Fruit fly (Drosophila melanogaster): ENCODE results near the gene B52.

The B52 gene

dm6 chr3R:13647734-13648541, 13.2 kb upstream of the B52 start (continued):
- TF ChIP-seq zen2 (GFP tag; IDR thresholded peaks at IDR 0.05; ENCODE audit: partially characterized antibody) (no peak), ci (GFP tag; IDR thresholded peaks at IDR 0.05) (no peak), unc-4 (GFP tag; IDR thresholded peaks at IDR 0.05; ENCODE audit: partially characterized antibody) (no peak), Xrp1 (GFP tag; IDR thresholded peaks at IDR 0.05) (no peak), Hr39 (optimal IDR thresholded peaks at IDR 0.05) (no peak), C15 (GFP tag; IDR thresholded peaks at IDR 0.05) (no peak), ERR (GFP tag; optimal IDR thresholded peaks at IDR 0.05) (no peak), CG8478 (optimal IDR thresholded peaks at IDR 0.05) (no peak), CG8924 (tag; optimal IDR thresholded peaks at IDR 0.05) (no peak), HLH4C (GFP tag; IDR thresholded peaks at IDR 0.05; ENCODE audit: partially characterized antibody) (no peak), hbn (GFP tag; IDR thresholded peaks at IDR 0.05; ENCODE audit: partially characterized antibody) (no peak), Neu2 (GFP tag; optimal IDR thresholded peaks at IDR 0.05; ENCODE audit: borderline replicate concordance) (peak; percentile 26), repo (GFP tag; optimal IDR thresholded peaks at IDR 0.05) (no peak), CG8089 (GFP tag; optimal IDR thresholded peaks at IDR 0.05) (no peak), shn (GFP tag; optimal IDR thresholded peaks at IDR 0.05) (no peak), Myb (GFP tag; optimal IDR thresholded peaks at IDR 0.05) (no peak), Rx (GFP tag; IDR thresholded peaks at IDR 0.05) (no peak), E2f2 (GFP tag; IDR thresholded peaks at IDR 0.05) (0 out of 2 replicates have a peak, but pooled peaks have one; percentile 7), cwo (GFP tag; optimal IDR thresholded peaks at IDR 0.05) (no peak), chn (GFP tag; optimal IDR thresholded peaks at IDR 0.05) (no peak), dm (GFP tag; optimal IDR thresholded peaks at IDR 0.05) (peak; percentile 68), Jarid2 (GFP tag; optimal IDR thresholded peaks at IDR 0.05) (no peak), CG3163 (GFP tag; optimal IDR thresholded peaks at IDR 0.05) (no peak), CG2875 (GFP tag; optimal IDR thresholded peaks at IDR 0.05) (no peak), Bgb (GFP tag; IDR thresholded peaks at IDR 0.05; ENCODE audit: partially characterized antibody) (no peak), pros (GFP tag; optimal IDR thresholded peaks at IDR 0.05) (no peak), CG4424 (GFP tag; optimal IDR thresholded peaks at IDR 0.05) (no peak), Dll (GFP tag; IDR thresholded peaks at IDR 0.05; ENCODE audit: partially characterized antibody) (0 out of 4 replicates have a peak, but pooled peaks have one; percentile 44), CG8765 (GFP tag; IDR thresholded peaks at IDR 0.05) (no peak), Dip3 (GFP tag; optimal IDR thresholded peaks at IDR 0.05) (no peak), prd (optimal IDR thresholded peaks at IDR 0.05) (no peak), prd (GFP tag; IDR thresholded peaks at IDR 0.05) (no peak), Mes4 (GFP tag; optimal IDR thresholded peaks at IDR 0.05) (no peak), CG14965 (GFP tag; optimal IDR thresholded peaks at IDR 0.05; ENCODE audit: borderline replicate concordance) (no peak), CG7357 (GFP tag; IDR thresholded peaks at IDR 0.05) (no peak), CG8290 (GFP tag; optimal IDR thresholded peaks at IDR 0.05) (no peak), CG8290 (tag; optimal IDR thresholded peaks at IDR 0.05) (no peak), bigmax (GFP tag; optimal IDR thresholded peaks at IDR 0.05) (peak; percentile 95), stc (GFP tag; IDR thresholded peaks at IDR 0.05) (no peak), NfI (GFP tag; optimal IDR thresholded peaks at IDR 0.05) (no peak), Hmx (GFP tag; optimal IDR thresholded peaks at IDR 0.05) (no peak), MBD-R2 (GFP tag; IDR thresholded peaks at IDR 0.05) (peak; percentile 29; the same call in 1 of the 2 replicates), insv (GFP tag; optimal IDR thresholded peaks at IDR 0.05) (peak in 1 of 2 experiments; percentile 60), CG6175 (GFP tag; IDR thresholded peaks at IDR 0.05) (no peak), disco-r (GFP tag; optimal IDR thresholded peaks at IDR 0.05) (no peak), Lhr (GFP tag; optimal IDR thresholded peaks at IDR 0.05) (no peak), CG33557 (GFP tag; optimal IDR thresholded peaks at IDR 0.05) (no peak), CG3407 (GFP tag; optimal IDR thresholded peaks at IDR 0.05) (no peak), CG4730 (GFP tag; IDR thresholded peaks at IDR 0.05) (no peak), lbe (GFP tag; optimal IDR thresholded peaks at IDR 0.05) (no peak), Mad (GFP tag; optimal IDR thresholded peaks at IDR 0.05) (no peak)
